Fruit fly (Drosophila melanogaster) S2 (cell line): ENCODE results near the gene Sugb.

ENCODE experiments used
- CG8478 ChIP-seq: fragments of >200 bp; optimal IDR thresholded peaks from 2 replicates; lab custom pipeline; 2018
- CTCF ChIP-seq, 2 experiments: fragments of >200 bp; optimal IDR thresholded peaks; 2 replicates each; lab custom pipeline; 2018

- TF ChIP-seq CTCF (optimal IDR thresholded peaks at IDR 0.05; lab: Kevin White, UChicago), result peak in 1 of 2 experiments; percentile 9
- TF ChIP-seq CG8478 (lab: Kevin White, UChicago), result no peak
Measured at dm6 chr3L:11711059-11711628, 27.4 kb downstream of the Sugb start, which contains the start of gene crim.
